Worm (Caenorhabditis elegans) whole organism, late embryonic: ENCODE data around the gene plst-1.

Experiments used
- C08G9.2 ChIP-seq: sonication (generic microtip); optimal IDR thresholded peaks from 2 replicates; lab custom pipeline; 2016; ENCODE audit warnings: mild to moderate bottlenecking, missing genetic modification characterization, moderate library complexity, missing compliant biosample characterization
- C38D4.7 ChIP-seq: fragments of 200-800 bp; sonication (Bioruptor generic); optimal IDR thresholded peaks from 2 replicates; lab custom pipeline; 2018; ENCODE audit warnings: mild to moderate bottlenecking, missing genetic modification characterization, moderate library complexity, missing compliant biosample characterization
- K02D7.2 ChIP-seq: sonication (generic microtip); optimal IDR thresholded peaks from 2 replicates; lab custom pipeline; 2017; ENCODE audit warnings: mild to moderate bottlenecking, missing genetic modification characterization, missing compliant biosample characterization
- T23F11.4 ChIP-seq: fragments of 200-800 bp; sonication (Bioruptor generic); optimal IDR thresholded peaks from 2 replicates; lab custom pipeline; 2018; ENCODE audit warnings: mild to moderate bottlenecking, missing genetic modification characterization, missing compliant biosample characterization
- ceh-14 ChIP-seq: sonication (generic microtip); optimal IDR thresholded peaks from 2 replicates; lab custom pipeline; 2016; ENCODE audit warnings: missing genotype, missing genetic modification characterization, missing compliant biosample characterization
- ceh-18 ChIP-seq: sonication (generic microtip); optimal IDR thresholded peaks from 2 replicates; lab custom pipeline; 2016; ENCODE audit warnings: missing genetic modification characterization, missing compliant biosample characterization
- ceh-19 ChIP-seq: fragments of 200-800 bp; sonication (Bioruptor generic); optimal IDR thresholded peaks from 2 replicates; lab custom pipeline; 2018; ENCODE audit warnings: mild to moderate bottlenecking, missing genetic modification characterization, missing compliant biosample characterization
- ceh-2 ChIP-seq: sonication (generic microtip); optimal IDR thresholded peaks from 2 replicates; lab custom pipeline; 2016; ENCODE audit warnings: missing genotype, missing genetic modification characterization, missing compliant biosample characterization
- ceh-22 ChIP-seq: sonication (generic microtip); optimal IDR thresholded peaks from 2 replicates; lab custom pipeline; 2017; ENCODE audit warnings: missing biosample characterization, missing genetic modification characterization
- ceh-24 ChIP-seq: sonication (generic microtip); optimal IDR thresholded peaks from 2 replicates; lab custom pipeline; 2016; ENCODE audit warnings: mild to moderate bottlenecking, missing genetic modification characterization, missing compliant biosample characterization
- ceh-30 ChIP-seq: fragments of 150-350 bp; optimal IDR thresholded peaks from 2 replicates; lab custom pipeline; 2014; ENCODE audit warnings: missing biosample characterization, missing genetic modification characterization
- ceh-31 ChIP-seq: sonication (generic microtip); optimal IDR thresholded peaks from 2 replicates; lab custom pipeline; 2016; ENCODE audit warnings: missing genetic modification characterization, missing compliant biosample characterization
- ceh-34 ChIP-seq: sonication (generic microtip); optimal IDR thresholded peaks from 2 replicates; lab custom pipeline; 2016; ENCODE audit warnings: mild to moderate bottlenecking, missing genetic modification characterization, missing compliant biosample characterization
- che-1 ChIP-seq: sonication (generic microtip); optimal IDR thresholded peaks from 2 replicates; lab custom pipeline; 2016; ENCODE audit warnings: mild to moderate bottlenecking, missing genetic modification characterization, missing compliant biosample characterization
- dmd-4 ChIP-seq: sonication (generic microtip); optimal IDR thresholded peaks from 2 replicates; lab custom pipeline; 2016; ENCODE audit warnings: borderline replicate concordance, missing genetic modification characterization, missing compliant biosample characterization
- elt-4 ChIP-seq: sonication (generic microtip); optimal IDR thresholded peaks from 2 replicates; lab custom pipeline; 2016; ENCODE audit warnings: missing genetic modification characterization, missing compliant biosample characterization
- fax-1 ChIP-seq: sonication (generic microtip); optimal IDR thresholded peaks from 2 replicates; lab custom pipeline; 2016; ENCODE audit warnings: missing genotype, missing genetic modification characterization, missing compliant biosample characterization
- hlh-13 ChIP-seq: fragments of 200-800 bp; sonication (Bioruptor generic); optimal IDR thresholded peaks from 2 replicates; lab custom pipeline; 2018; ENCODE audit warnings: mild to moderate bottlenecking, missing genetic modification characterization, missing compliant biosample characterization
- hlh-15 ChIP-seq: sonication (generic microtip); optimal IDR thresholded peaks from 2 replicates; lab custom pipeline; 2016; ENCODE audit warnings: missing genetic modification characterization, missing compliant biosample characterization
- hlh-8 ChIP-seq: sonication (generic microtip); optimal IDR thresholded peaks from 2 replicates; lab custom pipeline; 2016; ENCODE audit warnings: missing genotype, missing genetic modification characterization, missing compliant biosample characterization
- lin-11 ChIP-seq: fragments of 200-800 bp; sonication (Bioruptor generic); optimal IDR thresholded peaks from 2 replicates; lab custom pipeline; 2018; ENCODE audit warnings: mild to moderate bottlenecking, missing genetic modification characterization, missing compliant biosample characterization
- madf-2 ChIP-seq: sonication (generic microtip); optimal IDR thresholded peaks from 2 replicates; lab custom pipeline; 2017; ENCODE audit warnings: missing genetic modification characterization, missing compliant biosample characterization
- nhr-232 ChIP-seq: sonication (generic microtip); optimal IDR thresholded peaks from 2 replicates; lab custom pipeline; 2016; ENCODE audit warnings: missing genetic modification characterization, missing compliant biosample characterization
- npax-4 ChIP-seq: sonication (generic microtip); optimal IDR thresholded peaks from 2 replicates; lab custom pipeline; 2016; ENCODE audit warnings: missing genetic modification characterization, missing compliant biosample characterization
- odd-2 ChIP-seq: sonication (generic microtip); optimal IDR thresholded peaks from 2 replicates; lab custom pipeline; 2017; ENCODE audit warnings: antibody characterized with exemption, mild to moderate bottlenecking, missing genetic modification characterization, missing compliant biosample characterization
- pag-3 ChIP-seq: sonication (generic microtip); optimal IDR thresholded peaks from 2 replicates; lab custom pipeline; 2016; ENCODE audit warnings: missing compliant biosample characterization, missing genetic modification characterization, borderline replicate concordance
- pat-9 ChIP-seq: fragments of 200-800 bp; sonication (Bioruptor generic); optimal IDR thresholded peaks from 2 replicates; lab custom pipeline; 2018; ENCODE audit warnings: mild to moderate bottlenecking, missing genetic modification characterization, moderate library complexity, missing compliant biosample characterization
- pros-1 ChIP-seq: fragments of 150-350 bp; optimal IDR thresholded peaks from 2 replicates; lab custom pipeline; 2014; ENCODE audit warnings: missing biosample characterization, missing genetic modification reagents, missing genetic modification characterization
- sdc-2 ChIP-seq: sonication (generic microtip); optimal IDR thresholded peaks from 2 replicates; lab custom pipeline; 2016; ENCODE audit warnings: missing genotype, missing genetic modification characterization, missing compliant biosample characterization
- sox-2 ChIP-seq: fragments of 200-800 bp; sonication (Bioruptor generic); IDR thresholded peaks from 2 replicates; pipeline ENCODE4 v1.3.6; 2022; ENCODE audit warnings: missing genetic modification reagents, missing genetic modification characterization, missing compliant biosample characterization
- sox-4 ChIP-seq: sonication (generic microtip); optimal IDR thresholded peaks from 2 replicates; lab custom pipeline; 2017; ENCODE audit warnings: mild to moderate bottlenecking, missing genetic modification characterization, inconsistent platforms, missing compliant biosample characterization
- tbx-7 ChIP-seq: sonication (generic microtip); optimal IDR thresholded peaks from 2 replicates; lab custom pipeline; 2016; ENCODE audit warnings: missing genotype, missing genetic modification characterization, missing compliant biosample characterization
- unc-3 ChIP-seq, 2 experiments: fragments of 200-800 bp in 1 of 2; sonication (Bioruptor generic) in 1 of 2; sonication (generic microtip) in 1 of 2; conservative IDR thresholded peaks in 1 of 2; optimal IDR thresholded peaks in 1 of 2; 2 replicates each; pipeline versions ENCODE4 v1.3.6 to Lab custom; 2016 to 2022; ENCODE audit warnings: missing compliant biosample characterization in 2 of 2, missing genetic modification characterization in 2 of 2, missing genetic modification reagents in 1 of 2
- unc-42 ChIP-seq: sonication (generic microtip); optimal IDR thresholded peaks from 2 replicates; lab custom pipeline; 2016; ENCODE audit warnings: missing genotype, missing genetic modification characterization, missing compliant biosample characterization
- unc-55 ChIP-seq: sonication (generic microtip); optimal IDR thresholded peaks from 2 replicates; lab custom pipeline; 2017; ENCODE audit warnings: missing biosample characterization, missing genetic modification reagents, missing genetic modification characterization

The plst-1 gene

DNA sequence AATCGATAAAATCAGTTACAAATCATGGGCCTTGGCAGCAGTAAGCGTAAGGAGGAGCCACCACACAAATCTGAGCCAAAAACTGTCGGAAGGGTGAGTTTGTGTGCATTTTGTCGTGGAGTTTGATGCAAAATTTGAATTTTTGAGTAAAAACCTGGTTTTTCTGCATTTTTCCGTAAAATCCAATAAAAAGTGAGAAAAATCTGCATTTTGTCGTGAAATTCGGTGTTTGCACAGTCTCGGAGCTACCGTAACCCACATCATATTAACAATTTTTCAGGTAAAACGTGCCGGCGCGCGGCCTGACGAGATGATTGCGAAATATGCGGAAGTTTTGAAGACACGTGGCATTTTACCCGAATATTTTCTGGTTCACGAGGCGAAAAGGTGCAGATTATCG, 13.5 kb upstream of the plst-1 start:
- TF ChIP-seq madf-2 (no peak), sdc-2 (tag; lab: Kevin White, UChicago) (no peak), K02D7.2 (tag; lab: Kevin White, UChicago) (no peak), C08G9.2 (tag; lab: Kevin White, UChicago) (no peak), unc-3 (GFP tag; conservative IDR thresholded peaks at IDR 0.05; lab: Robert Waterston, UW) (no peak), unc-3 (tag; optimal IDR thresholded peaks at IDR 0.05; lab: Kevin White, UChicago) (no peak), tbx-7 (tag; lab: Kevin White, UChicago) (no peak), ceh-19 (no peak), hlh-15 (tag; lab: Kevin White, UChicago) (no peak), ceh-34 (tag; lab: Kevin White, UChicago) (no peak), hlh-13 (GFP tag; lab: Kevin White, UChicago) (no peak)

DNA sequence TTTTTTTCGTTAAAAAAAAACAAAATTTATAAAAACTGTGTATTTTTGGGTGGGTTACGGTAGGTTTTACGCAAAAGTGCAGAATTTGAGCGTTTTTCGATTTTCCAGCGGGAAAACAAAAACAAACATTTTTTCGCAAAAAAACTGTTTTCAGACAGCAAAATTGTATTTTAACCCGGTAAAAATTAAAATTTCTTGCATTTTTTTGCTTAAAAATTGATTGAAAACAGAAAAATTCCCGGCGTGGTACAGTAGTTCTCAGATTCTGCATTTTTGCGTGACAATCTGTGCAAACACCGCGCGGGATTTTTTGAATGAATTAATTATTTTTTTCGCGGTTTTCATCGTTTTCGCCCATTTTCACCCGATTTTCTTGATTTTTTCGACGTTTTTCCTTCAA, 12.4 kb upstream of the plst-1 start:
- TF ChIP-seq ceh-14 (tag; lab: Kevin White, UChicago) (no peak), ceh-22 (tag; lab: Kevin White, UChicago) (no peak), ceh-24 (tag; lab: Kevin White, UChicago) (no peak), npax-4 (tag; lab: Kevin White, UChicago) (no peak), sox-4 (tag; lab: Kevin White, UChicago) (no peak), madf-2 (no peak), che-1 (tag; lab: Kevin White, UChicago) (no peak), T23F11.4 (no peak), ceh-34 (tag; lab: Kevin White, UChicago) (no peak), ceh-2 (tag; lab: Kevin White, UChicago) (no peak), hlh-8 (tag; lab: Kevin White, UChicago) (no peak)
- TF ChIP-seq, all 69 proteins: peak for 0

ce11 chrIV:1278945-1279344, 10.5 kb upstream of the plst-1 start:
- TF ChIP-seq ceh-30 (tag; lab: Kevin White, UChicago) (no peak), K02D7.2 (tag; lab: Kevin White, UChicago) (no peak), lin-11 (no peak), fax-1 (no peak), hlh-13 (GFP tag; lab: Kevin White, UChicago) (no peak), pros-1 (no peak), che-1 (tag; lab: Kevin White, UChicago) (no peak), ceh-14 (tag; lab: Kevin White, UChicago) (peak; percentile 17), ceh-24 (tag; lab: Kevin White, UChicago) (no peak)

- no peak for TF ChIP-seq sox-2
- no peak for TF ChIP-seq dmd-4 (tag; lab: Kevin White, UChicago)
- TF ChIP-seq C38D4.7 (GFP tag; lab: Kevin White, UChicago): no peak
Measured at ce11 chrIV:1284877-1285276, 4.5 kb upstream of the plst-1 start.

DNA sequence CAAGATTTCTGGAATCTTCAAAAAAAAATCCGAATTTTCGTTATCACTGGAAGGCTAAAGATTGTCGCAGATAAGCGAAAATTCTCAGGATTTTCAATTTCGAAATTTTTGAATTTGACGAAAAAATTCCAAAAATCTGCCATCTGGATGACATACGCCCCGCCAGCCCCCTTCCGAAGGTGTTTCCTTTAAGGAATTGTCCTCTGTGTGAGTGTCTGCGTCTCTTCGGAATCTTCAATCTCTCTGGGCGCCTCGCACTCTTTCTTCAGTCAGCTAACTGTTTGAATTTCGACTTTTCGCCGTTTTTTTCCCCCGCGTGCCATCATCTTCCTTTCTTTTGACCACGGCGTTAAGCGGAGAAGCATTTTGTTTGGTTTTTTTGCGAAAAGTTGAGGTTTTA, 2.9 kb upstream of the plst-1 start:
- no peak for TF ChIP-seq nhr-232 (tag; lab: Kevin White, UChicago)
- TF ChIP-seq unc-42 (tag; lab: Kevin White, UChicago): no peak
- TF ChIP-seq pat-9 (tag; lab: Kevin White, UChicago): no peak

- no peak for TF ChIP-seq unc-55 (GFP tag; lab: Kevin White, UChicago)
- no peak for TF ChIP-seq ceh-31
- no peak for TF ChIP-seq hlh-13 (GFP tag; lab: Kevin White, UChicago)
- TF ChIP-seq fax-1: no peak
- no peak for TF ChIP-seq pag-3
- TF ChIP-seq ceh-18 (tag; lab: Kevin White, UChicago): no peak
- TF ChIP-seq elt-4: no peak
- no peak for TF ChIP-seq pros-1
- TF ChIP-seq odd-2: no peak
Measured at ce11 chrIV:1298984-1299383, 9.6 kb downstream of the plst-1 start.
